Worm (Caenorhabditis elegans): Measurements from ENCODE around the gene C49G7.13.

The C49G7.13 gene

ce11 chrV:3994048-3994447 is 41.9 kb upstream of the C49G7.13 start, which contains the start of gene K09D9.9:
Gene K09D9.9, minus strand, starts transcription at chrV:3994148.
- no peak for TF ChIP-seq daf-19 (GFP tag; conservative IDR thresholded peaks at IDR 0.05)
- no peak for TF ChIP-seq ctbp-1 (GFP tag; IDR thresholded peaks at IDR 0.05)
- TF ChIP-seq cey-2 (tag; optimal IDR thresholded peaks at IDR 0.05; ENCODE audit: borderline replicate concordance, insufficient read depth): no peak
- TF ChIP-seq duxl-1 (tag; optimal IDR thresholded peaks at IDR 0.05; ENCODE audit: poor library complexity): no peak
- TF ChIP-seq nhr-111 (GFP tag; optimal IDR thresholded peaks at IDR 0.05): no peak
- TF ChIP-seq unc-130 (GFP tag; optimal IDR thresholded peaks at IDR 0.05): no peak
- no peak for TF ChIP-seq lin-15B (tag; optimal IDR thresholded peaks at IDR 0.05)
- TF ChIP-seq T20F7.1 (GFP tag; optimal IDR thresholded peaks at IDR 0.05): no peak
- TF ChIP-seq ceh-32 (tag; optimal IDR thresholded peaks at IDR 0.05; ENCODE audit: poor library complexity): no peak
- TF ChIP-seq spr-1 (tag; optimal IDR thresholded peaks at IDR 0.05): no peak
- no peak for TF ChIP-seq ztf-7 (tag; optimal IDR thresholded peaks at IDR 0.05)
- no peak for TF ChIP-seq hlh-11 (tag; optimal IDR thresholded peaks at IDR 0.05)
- no peak for TF ChIP-seq nhr-42 (GFP tag; IDR thresholded peaks at IDR 0.05)
- no peak for TF ChIP-seq nhr-41 (GFP tag; IDR thresholded peaks at IDR 0.05)
- TF ChIP-seq pha-4 (GFP tag; IDR thresholded peaks at IDR 0.05): no peak
- TF ChIP-seq pha-4 (tag; optimal IDR thresholded peaks at IDR 0.05): no peak
- no peak for TF ChIP-seq ZK337.2 (GFP tag; IDR thresholded peaks at IDR 0.05)
- TF ChIP-seq D1046.2 (GFP tag; IDR thresholded peaks at IDR 0.05): no peak

- TF ChIP-seq T20F7.1 (GFP tag; optimal IDR thresholded peaks at IDR 0.05) (no peak), unc-130 (GFP tag; optimal IDR thresholded peaks at IDR 0.05) (no peak), ZK337.2 (GFP tag; IDR thresholded peaks at IDR 0.05) (no peak), dmd-6 (GFP tag; IDR thresholded peaks at IDR 0.05) (no peak), sdz-12 (GFP tag; optimal IDR thresholded peaks at IDR 0.05) (no peak), lim-7 (GFP tag; IDR thresholded peaks at IDR 0.05) (no peak), saeg-2 (GFP tag; IDR thresholded peaks at IDR 0.05) (no peak), mxl-3 (GFP tag; optimal IDR thresholded peaks at IDR 0.05) (no peak), nhr-41 (GFP tag; IDR thresholded peaks at IDR 0.05) (no peak), nhr-102 (tag; optimal IDR thresholded peaks at IDR 0.05) (no peak)
These were observed 40.1 kb upstream of the C49G7.13 start, which contains the start of gene srx-62 for ce11 chrV:3995838-3996237. Gene srx-62, minus strand, starts transcription at chrV:3995938.

ce11 chrV:4004577-4004976 is 31.3 kb upstream of the C49G7.13 start:
- TF ChIP-seq jun-1 (tag; optimal IDR thresholded peaks at IDR 0.05) (no peak), hmg-1.1 (GFP tag; IDR thresholded peaks at IDR 0.05) (no peak), F10B5.3 (tag; optimal IDR thresholded peaks at IDR 0.05) (no peak), hlh-30 (tag; optimal IDR thresholded peaks at IDR 0.05; ENCODE audit: insufficient read depth) (no peak), ceh-20 (GFP tag; IDR thresholded peaks at IDR 0.05) (no peak), nhr-10 (tag; optimal IDR thresholded peaks at IDR 0.05) (no peak)

ce11 chrV:4005219-4005618 is 30.7 kb upstream of the C49G7.13 start, which contains the start of gene srh-8:
Gene srh-8, plus strand, starts transcription at chrV:4005519.
- TF ChIP-seq lin-38 (GFP tag; IDR thresholded peaks at IDR 0.05) (no peak), aha-1 (tag) (peak; percentile 25)

ce11 chrV:4007927-4008326 is 28.0 kb upstream of the C49G7.13 start, which contains the start of gene srh-7:
Gene srh-7, plus strand, starts transcription at chrV:4008227.
- TF ChIP-seq fos-1 (tag; optimal IDR thresholded peaks at IDR 0.05) (no peak), ama-1 (optimal IDR thresholded peaks at IDR 0.05) (no peak), cey-2 (tag; optimal IDR thresholded peaks at IDR 0.05; ENCODE audit: borderline replicate concordance, insufficient read depth) (no peak), mdt-29 (GFP tag; IDR thresholded peaks at IDR 0.05) (no peak), zfp-2 (tag; optimal IDR thresholded peaks at IDR 0.05) (no peak), rbr-2 (tag; optimal IDR thresholded peaks at IDR 0.05) (no peak), unc-39 (tag; optimal IDR thresholded peaks at IDR 0.05) (no peak), dpl-1 (GFP tag; optimal IDR thresholded peaks at IDR 0.05) (no peak), hmg-1.1 (GFP tag; IDR thresholded peaks at IDR 0.05) (no peak), ceh-44 (GFP tag; IDR thresholded peaks at IDR 0.05) (no peak)
